Worm (Caenorhabditis elegans) whole organism, young adult: Measurements from ENCODE around the gene phb-2.

Experiments
- B0035.1 ChIP-seq: sonication (generic microtip); optimal IDR thresholded peaks from 2 replicates; lab custom pipeline; 2016; ENCODE audit warnings: missing genetic modification characterization, mild to moderate bottlenecking, missing compliant biosample characterization, missing genotype, missing genetic modification reagents
- B0261.1 ChIP-seq: sonication (generic microtip); optimal IDR thresholded peaks from 2 replicates; lab custom pipeline; 2016; ENCODE audit warnings: mild to moderate bottlenecking, missing genetic modification characterization, moderate library complexity, missing compliant biosample characterization
- D2030.7 ChIP-seq: fragments of 200-800 bp; sonication (Bioruptor generic); IDR thresholded peaks from 2 replicates; pipeline ENCODE4 v1.3.6; 2022; ENCODE audit warnings: missing genetic modification reagents, missing genetic modification characterization, missing compliant biosample characterization
- F33H1.4 ChIP-seq: fragments of 200-800 bp; sonication (Bioruptor generic); IDR thresholded peaks from 2 replicates; pipeline ENCODE4 v1.3.6; 2022; ENCODE audit warnings: missing genetic modification reagents, missing genetic modification characterization, missing compliant biosample characterization
- F37B4.10 ChIP-seq: fragments of 200-800 bp; sonication (Bioruptor generic); IDR thresholded peaks from 2 replicates; pipeline ENCODE4 v1.3.6; 2022; ENCODE audit warnings: missing genetic modification characterization, missing compliant biosample characterization
- F39B2.1 ChIP-seq: fragments of 200-800 bp; sonication (Bioruptor generic); IDR thresholded peaks from 2 replicates; pipeline ENCODE4 v1.3.6; 2022; ENCODE audit warnings: missing genetic modification reagents, missing genetic modification characterization, missing compliant biosample characterization
- F57A8.1 ChIP-seq: fragments of 200-800 bp; sonication (Bioruptor generic); optimal IDR thresholded peaks from 2 replicates; lab custom pipeline; 2018; ENCODE audit warnings: mild to moderate bottlenecking, missing genetic modification characterization, moderate library complexity, missing compliant biosample characterization
- K12H6.12 ChIP-seq: fragments of 200-800 bp; sonication (Bioruptor generic); optimal IDR thresholded peaks from 2 replicates; lab custom pipeline; 2018; ENCODE audit warnings: mild to moderate bottlenecking, missing genetic modification characterization, missing compliant biosample characterization
- Y53F4B.3 ChIP-seq: fragments of 200-800 bp; sonication (Bioruptor generic); IDR thresholded peaks from 2 replicates; pipeline ENCODE4 v1.3.6; 2022; ENCODE audit warnings: missing genetic modification reagents, missing genetic modification characterization, missing compliant biosample characterization
- Y53G8AR.9 ChIP-seq: fragments of 200-800 bp; sonication (Bioruptor generic); conservative IDR thresholded peaks from 2 replicates; pipeline ENCODE4 v1.3.6; 2022; ENCODE audit warnings: missing genetic modification reagents, missing genetic modification characterization, missing compliant biosample characterization
- Y67H2A.10 ChIP-seq: fragments of 200-800 bp; sonication (Bioruptor generic); conservative IDR thresholded peaks from 2 replicates; pipeline ENCODE4 v1.3.6; 2022; ENCODE audit warnings: missing genetic modification reagents, missing genetic modification characterization, missing compliant biosample characterization
- Y79H2A.3 ChIP-seq: fragments of 200-800 bp; sonication (Bioruptor generic); conservative IDR thresholded peaks from 2 replicates; pipeline ENCODE4 v1.3.6; 2022; ENCODE audit warnings: missing genetic modification reagents, missing genetic modification characterization, missing compliant biosample characterization
- ZK185.1 ChIP-seq: sonication (generic microtip); optimal IDR thresholded peaks from 2 replicates; lab custom pipeline; 2016; ENCODE audit warnings: mild to moderate bottlenecking, missing genetic modification characterization, missing compliant biosample characterization; ENCODE audit not compliant: poor library complexity, severe bottlenecking
- ama-1 ChIP-seq, 3 experiments: fragments of 150-350 bp in 1 of 3; sonication (generic microtip) in 2 of 3; optimal IDR thresholded peaks; 2 replicates each; lab custom pipeline; 2014 to 2018; ENCODE audit warnings: missing biosample characterization in 2 of 3, missing genetic modification characterization in 2 of 3, missing genetic modification reagents in 2 of 3
- attf-5 ChIP-seq: fragments of 200-800 bp; sonication (Bioruptor generic); optimal IDR thresholded peaks from 2 replicates; lab custom pipeline; 2018; ENCODE audit warnings: mild to moderate bottlenecking, missing genetic modification characterization, missing compliant biosample characterization
- attf-6 ChIP-seq: fragments of 200-800 bp; sonication (Bioruptor generic); IDR thresholded peaks from 2 replicates; pipeline ENCODE4 v1.3.6; 2022; ENCODE audit warnings: missing genetic modification reagents, missing genetic modification characterization, missing compliant biosample characterization
- ceh-100 ChIP-seq: fragments of 200-800 bp; sonication (Bioruptor generic); IDR thresholded peaks from 2 replicates; pipeline ENCODE4 v1.3.6; 2022; ENCODE audit warnings: missing genetic modification reagents, missing genetic modification characterization, missing compliant biosample characterization
- ceh-40 ChIP-seq: fragments of 200-800 bp; sonication (Bioruptor generic); IDR thresholded peaks from 2 replicates; pipeline ENCODE4 v1.3.6; 2022; ENCODE audit warnings: missing genetic modification characterization, missing compliant biosample characterization
- ceh-58 ChIP-seq: fragments of 200-800 bp; sonication (Bioruptor generic); IDR thresholded peaks from 2 replicates; pipeline ENCODE4 v1.3.6; 2022; ENCODE audit warnings: missing genetic modification characterization, missing compliant biosample characterization
- ceh-79 ChIP-seq: sonication (generic microtip); optimal IDR thresholded peaks from 2 replicates; lab custom pipeline; 2017; ENCODE audit warnings: mild to moderate bottlenecking, missing genetic modification characterization, missing compliant biosample characterization
- chd-7 ChIP-seq: sonication (generic microtip); optimal IDR thresholded peaks from 2 replicates; lab custom pipeline; 2016; ENCODE audit warnings: mild to moderate bottlenecking, missing genetic modification characterization, moderate library complexity, missing compliant biosample characterization
- dox-1 ChIP-seq: fragments of 200-800 bp; sonication (Bioruptor generic); IDR thresholded peaks from 2 replicates; pipeline ENCODE4 v1.3.6; 2022; ENCODE audit warnings: missing genetic modification reagents, missing genetic modification characterization, missing compliant biosample characterization
- egl-44 ChIP-seq: fragments of 200-800 bp; sonication (Bioruptor generic); IDR thresholded peaks from 2 replicates; pipeline ENCODE4 v1.3.6; 2022; ENCODE audit warnings: missing genetic modification reagents, missing genetic modification characterization, missing compliant biosample characterization
- egrh-3 ChIP-seq: fragments of 200-800 bp; sonication (Bioruptor generic); IDR thresholded peaks from 2 replicates; pipeline ENCODE4 v1.3.6; 2022; ENCODE audit warnings: missing genetic modification reagents, missing genetic modification characterization, missing compliant biosample characterization
- ets-4 ChIP-seq: fragments of 200-800 bp; sonication (Bioruptor generic); optimal IDR thresholded peaks from 2 replicates; lab custom pipeline; 2018; ENCODE audit warnings: mild to moderate bottlenecking, missing genetic modification characterization, missing compliant biosample characterization
- fkh-3 ChIP-seq: sonication (generic microtip); optimal IDR thresholded peaks from 2 replicates; lab custom pipeline; 2016; ENCODE audit warnings: mild to moderate bottlenecking, missing genetic modification characterization, missing compliant biosample characterization
- gei-17 ChIP-seq: fragments of 200-800 bp; sonication (Bioruptor generic); optimal IDR thresholded peaks from 2 replicates; lab custom pipeline; 2018; ENCODE audit warnings: mild to moderate bottlenecking, missing genetic modification characterization, missing compliant biosample characterization
- hlh-12 ChIP-seq: sonication (generic microtip); optimal IDR thresholded peaks from 2 replicates; lab custom pipeline; 2016; ENCODE audit warnings: missing genetic modification characterization, missing compliant biosample characterization
- hlh-26 ChIP-seq: fragments of 200-800 bp; sonication (Bioruptor generic); conservative IDR thresholded peaks from 2 replicates; pipeline ENCODE4 v1.3.6; 2022; ENCODE audit warnings: missing genetic modification reagents, missing genetic modification characterization, missing compliant biosample characterization
- hmg-1.2 ChIP-seq: fragments of 200-800 bp; sonication (Bioruptor generic); IDR thresholded peaks from 2 replicates; pipeline ENCODE4 v1.3.6; 2022; ENCODE audit warnings: missing genetic modification reagents, missing genetic modification characterization, missing compliant biosample characterization
- lin-26 ChIP-seq: fragments of 200-800 bp; sonication (Bioruptor generic); IDR thresholded peaks from 2 replicates; pipeline ENCODE4 v1.3.6; 2022; ENCODE audit warnings: missing genetic modification reagents, missing genetic modification characterization, missing compliant biosample characterization
- lin-40 ChIP-seq: sonication (generic microtip); optimal IDR thresholded peaks from 2 replicates; lab custom pipeline; 2016; ENCODE audit warnings: missing genetic modification characterization, mild to moderate bottlenecking, missing compliant biosample characterization, missing genotype, missing genetic modification reagents
- lin-54 ChIP-seq: fragments of 200-800 bp; sonication (Bioruptor generic); optimal IDR thresholded peaks from 2 replicates; lab custom pipeline; 2018; ENCODE audit warnings: mild to moderate bottlenecking, missing genetic modification characterization, missing compliant biosample characterization
- lsl-1 ChIP-seq: fragments of 200-800 bp; sonication (Bioruptor generic); optimal IDR thresholded peaks from 2 replicates; lab custom pipeline; 2018; ENCODE audit warnings: mild to moderate bottlenecking, missing genetic modification characterization, moderate library complexity, missing compliant biosample characterization
- lsy-27 ChIP-seq: sonication (generic microtip); optimal IDR thresholded peaks from 2 replicates; lab custom pipeline; 2017; ENCODE audit warnings: missing genetic modification characterization, mild to moderate bottlenecking, missing compliant biosample characterization, antibody characterized with exemption, missing genotype, borderline replicate concordance; ENCODE audit not compliant: insufficient read depth
- madf-10 ChIP-seq: sonication (generic microtip); optimal IDR thresholded peaks from 2 replicates; lab custom pipeline; 2016; ENCODE audit warnings: mild to moderate bottlenecking, missing genetic modification characterization, missing compliant biosample characterization
- mes-4 ChIP-seq: sonication (generic microtip); optimal IDR thresholded peaks from 2 replicates; lab custom pipeline; 2016; ENCODE audit warnings: missing genotype, missing genetic modification characterization, missing compliant biosample characterization
- mxl-1 ChIP-seq: sonication (generic microtip); optimal IDR thresholded peaks from 2 replicates; lab custom pipeline; 2016; ENCODE audit warnings: missing genetic modification characterization, missing compliant biosample characterization
- nfya-1 ChIP-seq: sonication (generic microtip); optimal IDR thresholded peaks from 2 replicates; lab custom pipeline; 2017; ENCODE audit warnings: antibody characterized with exemption, missing compliant biosample characterization, missing genetic modification characterization, borderline replicate concordance; ENCODE audit not compliant: insufficient read depth
- rec-8 ChIP-seq, 2 experiments: sonication (generic microtip); optimal IDR thresholded peaks; 2 replicates each; lab custom pipeline; 2016; ENCODE audit warnings: mild to moderate bottlenecking in 2 of 2, missing genetic modification characterization in 2 of 2, missing genetic modification reagents in 2 of 2, missing genotype in 2 of 2, missing biosample characterization in 1 of 2, missing compliant biosample characterization in 1 of 2, moderate library complexity in 1 of 2
- rpc-1 ChIP-seq, 2 experiments: fragments of 150-350 bp in 1 of 2; sonication (generic microtip) in 1 of 2; optimal IDR thresholded peaks; 2 replicates each; lab custom pipeline; 2014 to 2018; ENCODE audit warnings: missing biosample characterization in 1 of 2, missing genetic modification characterization in 1 of 2, missing genetic modification reagents in 1 of 2, missing genotype in 1 of 2
- snpc-4 ChIP-seq, 5 experiments: fragments of 150-350 bp in 1 of 5; sonication (generic microtip) in 4 of 5; optimal IDR thresholded peaks; 2 replicates each; lab custom pipeline; 2014 to 2018; ENCODE audit warnings: missing genetic modification characterization in 5 of 5, missing biosample characterization in 3 of 5, antibody characterized with exemption in 2 of 5, mild to moderate bottlenecking in 2 of 5, missing compliant biosample characterization in 2 of 5, missing genotype in 2 of 5, moderate library complexity in 2 of 5, missing genetic modification reagents in 1 of 5
- unc-62 ChIP-seq: fragments of 150-350 bp; optimal IDR thresholded peaks from 2 replicates; lab custom pipeline; 2014; ENCODE audit warnings: missing biosample characterization, missing genetic modification reagents, missing genetic modification characterization
- zfh-2 ChIP-seq: fragments of 200-800 bp; sonication (Bioruptor generic); conservative IDR thresholded peaks from 2 replicates; pipeline ENCODE4 v1.3.6; 2022; ENCODE audit warnings: missing genetic modification reagents, missing genetic modification characterization, missing compliant biosample characterization
- ztf-25 ChIP-seq: fragments of 200-800 bp; sonication (Bioruptor generic); IDR thresholded peaks from 2 replicates; pipeline ENCODE4 v1.3.6; 2022; ENCODE audit warnings: missing genetic modification reagents, missing genetic modification characterization, missing compliant biosample characterization
- ztf-6 ChIP-seq: fragments of 200-800 bp; sonication (Bioruptor generic); IDR thresholded peaks from 2 replicates; pipeline ENCODE4 v1.3.6; 2022; ENCODE audit warnings: missing genetic modification reagents, missing genetic modification characterization, missing compliant biosample characterization

phb-2 gene

ce11 chrII:6269805-6270414 is 18.7 kb downstream of the phb-2 start, which contains the start of gene F13H8.2 (continued):
- TF ChIP-seq Y79H2A.3 (GFP tag; lab: Robert Waterston, UW) (no peak), rec-8 (tag; optimal IDR thresholded peaks at IDR 0.05; lab: Kevin White, UChicago) (no peak), F33H1.4 (GFP tag; lab: Robert Waterston, UW) (peak; percentile 73), dox-1 (GFP tag; lab: Robert Waterston, UW) (peak; percentile 96), ZK185.1 (tag; lab: Kevin White, UChicago) (no peak), egl-44 (GFP tag; lab: Robert Waterston, UW) (peak; percentile 66; the same call in 1 of the 2 replicates), F37B4.10 (no peak), mxl-1 (tag; lab: Kevin White, UChicago) (no peak), lsl-1 (GFP tag; lab: Kevin White, UChicago) (peak; percentile 63), madf-10 (tag; lab: Kevin White, UChicago) (peak; percentile 23), Y67H2A.10 (no peak), ztf-25 (peak; percentile 76; the same call in 1 of the 2 replicates), B0261.1 (tag; lab: Kevin White, UChicago) (no peak), Y53F4B.3 (GFP tag; lab: Robert Waterston, UW) (peak; percentile 85), nfya-1 (tag; lab: Kevin White, UChicago) (no peak), fkh-3 (tag; lab: Kevin White, UChicago) (no peak), zfh-2 (GFP tag; lab: Robert Waterston, UW) (0 out of 2 replicates have a peak, but pooled peaks have one; percentile 18), hlh-12 (tag; lab: Kevin White, UChicago) (no peak), chd-7 (tag; lab: Kevin White, UChicago) (no peak), ztf-6 (peak; percentile 50; the same call in 1 of the 2 replicates), D2030.7 (GFP tag; lab: Robert Waterston, UW) (peak; percentile 94), snpc-4 (GFP tag; optimal IDR thresholded peaks at IDR 0.05; lab: Kevin White, UChicago) (no peak), snpc-4 (tag; optimal IDR thresholded peaks at IDR 0.05; lab: Kevin White, UChicago) (peak in 1 of 4 experiments; percentile 18), ama-1 (optimal IDR thresholded peaks at IDR 0.05; lab: Kevin White, UChicago) (no peak), ama-1 (GFP tag; optimal IDR thresholded peaks at IDR 0.05; lab: Kevin White, UChicago) (no peak), lin-40 (tag; lab: Kevin White, UChicago) (no peak), lsy-27 (tag; lab: Kevin White, UChicago) (no peak), ets-4 (GFP tag; lab: Kevin White, UChicago) (no peak), lin-54 (GFP tag; lab: Kevin White, UChicago) (peak; percentile 96), mes-4 (tag; lab: Kevin White, UChicago) (no peak), rpc-1 (optimal IDR thresholded peaks at IDR 0.05; lab: Kevin White, UChicago) (no peak), rpc-1 (tag; optimal IDR thresholded peaks at IDR 0.05; lab: Kevin White, UChicago) (no peak), K12H6.12 (tag; lab: Kevin White, UChicago) (peak; percentile 35), B0035.1 (no peak), egrh-3 (GFP tag; lab: Robert Waterston, UW) (peak; percentile 75), gei-17 (GFP tag; lab: Kevin White, UChicago) (no peak), ceh-100 (GFP tag; lab: Robert Waterston, UW) (peak; percentile 98), F57A8.1 (GFP tag; lab: Kevin White, UChicago) (no peak), F39B2.1 (no peak), ceh-40 (GFP tag; lab: Robert Waterston, UW) (0 out of 2 replicates have a peak, but pooled peaks have one; percentile 10), hmg-1.2 (peak; percentile 63), attf-6 (GFP tag; lab: Robert Waterston, UW) (peak; percentile 54), Y53G8AR.9 (GFP tag; lab: Robert Waterston, UW) (peak; percentile 61; the same call in 1 of the 2 replicates), unc-62 (GFP tag; lab: Kevin White, UChicago) (no peak), ceh-58 (GFP tag; lab: Robert Waterston, UW) (no peak), lin-26 (GFP tag; lab: Robert Waterston, UW) (no peak), ceh-79 (tag; lab: Kevin White, UChicago) (no peak), attf-5 (peak; percentile 84), hlh-26 (no peak)
